Fruit fly (Drosophila melanogaster) whole organism, embryonic: ENCODE results near the gene Btnd.

ENCODE experiments used
- Aef1 ChIP-seq: fragments of 200-800 bp; sonication (Bioruptor generic); IDR thresholded peaks from 3 replicates; pipeline ENCODE4 v1.3.6; 2022; ENCODE audit warnings: missing biosample characterization, missing genetic modification characterization
- Asciz ChIP-seq: fragments of 200-800 bp; sonication (Bioruptor generic); optimal IDR thresholded peaks from 2 replicates; lab custom pipeline; 2017; ENCODE audit warnings: missing biosample characterization, mild to moderate bottlenecking, missing genetic modification characterization, missing genetic modification reagents
- Awh ChIP-seq: fragments of 200-800 bp; sonication (Bioruptor generic); IDR thresholded peaks from 2 replicates; pipeline ENCODE4, ENCODE4 v1.3.6; 2022; ENCODE audit warnings: missing biosample characterization, missing genetic modification characterization
- Bteb2 ChIP-seq: fragments of 200-800 bp; sonication (Bioruptor generic); optimal IDR thresholded peaks from 2 replicates; lab custom pipeline; 2016; ENCODE audit warnings: missing biosample characterization, missing genetic modification characterization
- CG10209 ChIP-seq: fragments of 200-800 bp; sonication (Bioruptor generic); optimal IDR thresholded peaks from 3 replicates; lab custom pipeline; 2017; ENCODE audit warnings: missing biosample characterization, mild to moderate bottlenecking, missing genetic modification characterization, missing genetic modification reagents
- CG10979 ChIP-seq: fragments of 200-800 bp; sonication (Bioruptor generic); optimal IDR thresholded peaks from 2 replicates; lab custom pipeline; 2018; ENCODE audit warnings: missing biosample characterization, mild to moderate bottlenecking, missing genetic modification characterization, moderate library complexity
- CG11560 ChIP-seq: fragments of 200-800 bp; sonication (Bioruptor generic); IDR thresholded peaks from 3 replicates; pipeline ENCODE4 v1.3.6; 2022; ENCODE audit warnings: missing biosample characterization, missing genetic modification characterization
- CG12071 ChIP-seq: fragments of 200-800 bp; sonication (Bioruptor generic); optimal IDR thresholded peaks from 3 replicates; lab custom pipeline; 2018; ENCODE audit warnings: missing biosample characterization, mild to moderate bottlenecking, missing genetic modification characterization
- CG13424 ChIP-seq: fragments of 200-800 bp; sonication (Bioruptor generic); optimal IDR thresholded peaks from 2 replicates; lab custom pipeline; 2019; ENCODE audit warnings: missing biosample characterization, mild to moderate bottlenecking, missing genetic modification characterization, moderate library complexity
- CG13894 ChIP-seq: fragments of 200-800 bp; sonication (Bioruptor generic); optimal IDR thresholded peaks from 3 replicates; lab custom pipeline; 2018; ENCODE audit warnings: missing biosample characterization, mild to moderate bottlenecking, missing genetic modification characterization, moderate library complexity
- CG14050 ChIP-seq: fragments of 200-800 bp; sonication (Bioruptor generic); IDR thresholded peaks from 3 replicates; pipeline ENCODE4 v1.3.6; 2022; ENCODE audit warnings: missing biosample characterization, missing genetic modification characterization
- CG1603 ChIP-seq: fragments of 200-800 bp; sonication (Bioruptor generic); optimal IDR thresholded peaks from 2 replicates; lab custom pipeline; 2019; ENCODE audit warnings: missing biosample characterization, mild to moderate bottlenecking, missing genetic modification characterization, moderate library complexity
- CG2116 ChIP-seq: fragments of 200-800 bp; sonication (Bioruptor generic); optimal IDR thresholded peaks from 3 replicates; lab custom pipeline; 2018; ENCODE audit warnings: missing biosample characterization, mild to moderate bottlenecking, missing genetic modification characterization
- CG2875 ChIP-seq: fragments of 200-800 bp; sonication (Bioruptor generic); optimal IDR thresholded peaks from 2 replicates; lab custom pipeline; 2017; ENCODE audit warnings: missing biosample characterization, mild to moderate bottlenecking, missing genetic modification characterization, missing genetic modification reagents
- CG2889 ChIP-seq: fragments of 200-800 bp; sonication (Bioruptor generic); IDR thresholded peaks from 3 replicates; pipeline ENCODE4 v1.3.6; 2022; ENCODE audit warnings: missing biosample characterization, missing genetic modification characterization
- CG3163 ChIP-seq: fragments of 200-800 bp; sonication (Bioruptor generic); optimal IDR thresholded peaks from 3 replicates; lab custom pipeline; 2016; ENCODE audit warnings: missing biosample characterization, missing genetic modification characterization
- CG3726 ChIP-seq: fragments of 200-800 bp; sonication (Bioruptor generic); IDR thresholded peaks from 3 replicates; pipeline ENCODE4, ENCODE4 v1.3.6; 2022; ENCODE audit warnings: missing biosample characterization, missing genetic modification characterization
- CG4424 ChIP-seq: fragments of 200-800 bp; sonication (Bioruptor generic); optimal IDR thresholded peaks from 3 replicates; lab custom pipeline; 2016; ENCODE audit warnings: missing biosample characterization, missing genetic modification characterization
- CG7839 ChIP-seq: fragments of 200-800 bp; sonication (Bioruptor generic); optimal IDR thresholded peaks from 3 replicates; lab custom pipeline; 2018; ENCODE audit warnings: missing biosample characterization, mild to moderate bottlenecking, missing genetic modification characterization, moderate library complexity
- CG7928 ChIP-seq: fragments of 200-800 bp; sonication (Bioruptor generic); optimal IDR thresholded peaks from 2 replicates; lab custom pipeline; 2017; ENCODE audit warnings: missing biosample characterization, mild to moderate bottlenecking, missing genetic modification characterization
- CG7987 ChIP-seq: fragments of 200-800 bp; sonication (Bioruptor generic); optimal IDR thresholded peaks from 2 replicates; lab custom pipeline; 2018; ENCODE audit warnings: missing biosample characterization, mild to moderate bottlenecking, missing genetic modification characterization, moderate library complexity
- CG8388 ChIP-seq: fragments of 200-800 bp; sonication (Bioruptor generic); optimal IDR thresholded peaks from 2 replicates; lab custom pipeline; 2019; ENCODE audit warnings: missing biosample characterization, mild to moderate bottlenecking, missing genetic modification characterization, moderate library complexity
- Deaf1 ChIP-seq: fragments of 200-800 bp; optimal IDR thresholded peaks from 3 replicates; lab custom pipeline; 2019; ENCODE audit warnings: missing biosample characterization, mild to moderate bottlenecking, missing genetic modification characterization, moderate library complexity
- Dek ChIP-seq: fragments of 200-800 bp; sonication (Bioruptor generic); optimal IDR thresholded peaks from 3 replicates; lab custom pipeline; 2019; ENCODE audit warnings: missing biosample characterization, mild to moderate bottlenecking, missing genetic modification characterization, moderate library complexity
- Drgx ChIP-seq: fragments of 200-800 bp; sonication (Bioruptor generic); IDR thresholded peaks from 2 replicates; pipeline ENCODE4 v1.3.6; 2022; ENCODE audit warnings: missing biosample characterization, missing genetic modification characterization
- E2f2 ChIP-seq: fragments of 200-800 bp; sonication (Bioruptor generic); IDR thresholded peaks from 2 replicates; pipeline ENCODE4 v1.3.6; 2022; ENCODE audit warnings: missing biosample characterization, missing genetic modification characterization
- Eip74EF ChIP-seq, 2 experiments: fragments of 200-800 bp in 1 of 2; fragments of >200 bp in 1 of 2; sonication (Bioruptor generic) in 1 of 2; optimal IDR thresholded peaks; 2 replicates each; lab custom pipeline; 2017 to 2019; ENCODE audit warnings: missing biosample characterization in 2 of 2, missing genetic modification characterization in 2 of 2, mild to moderate bottlenecking in 1 of 2, moderate library complexity in 1 of 2
- Fer2 ChIP-seq: fragments of 200-800 bp; sonication (Bioruptor generic); optimal IDR thresholded peaks from 2 replicates; lab custom pipeline; 2018; ENCODE audit warnings: missing biosample characterization, mild to moderate bottlenecking, missing genetic modification characterization, moderate library complexity
- Gug ChIP-seq: fragments of 200-800 bp; sonication (Bioruptor generic); IDR thresholded peaks from 4 replicates; pipeline ENCODE4 v1.3.6; 2022; ENCODE audit warnings: missing biosample characterization, missing genetic modification characterization
- HmgD ChIP-seq: fragments of 200-800 bp; sonication (Bioruptor generic); optimal IDR thresholded peaks from 3 replicates; lab custom pipeline; 2016; ENCODE audit warnings: missing biosample characterization, missing genetic modification characterization
- Jarid2 ChIP-seq: fragments of 200-800 bp; sonication (Bioruptor generic); optimal IDR thresholded peaks from 3 replicates; lab custom pipeline; 2017; ENCODE audit warnings: mild to moderate bottlenecking, missing biosample characterization, missing genetic modification reagents, missing genetic modification characterization
- Max ChIP-seq: fragments of 200-800 bp; sonication (Bioruptor generic); optimal IDR thresholded peaks from 2 replicates; lab custom pipeline; 2016; ENCODE audit warnings: missing biosample characterization, mild to moderate bottlenecking, missing genetic modification characterization
- Myb ChIP-seq: fragments of 200-800 bp; sonication (Bioruptor generic); optimal IDR thresholded peaks from 2 replicates; lab custom pipeline; 2016; ENCODE audit warnings: missing biosample characterization, missing genetic modification characterization
- Optix ChIP-seq: fragments of 200-800 bp; sonication (Bioruptor generic); IDR thresholded peaks from 3 replicates; pipeline ENCODE4 v1.3.6; 2022; ENCODE audit warnings: missing biosample characterization, missing genetic modification characterization
- Sox100B ChIP-seq: fragments of 200-800 bp; sonication (Bioruptor generic); optimal IDR thresholded peaks from 3 replicates; lab custom pipeline; 2018; ENCODE audit warnings: missing biosample characterization, mild to moderate bottlenecking, missing genetic modification characterization
- Usf ChIP-seq: fragments of 200-800 bp; sonication (Bioruptor generic); optimal IDR thresholded peaks from 2 replicates; lab custom pipeline; 2017; ENCODE audit warnings: missing genotype, missing biosample characterization, missing genetic modification characterization
- Vsx1 ChIP-seq: fragments of 200-800 bp; sonication (Bioruptor generic); optimal IDR thresholded peaks from 2 replicates; lab custom pipeline; 2017; ENCODE audit warnings: missing biosample characterization, mild to moderate bottlenecking, missing genetic modification characterization, missing genetic modification reagents
- cad ChIP-seq: fragments of >200 bp; optimal IDR thresholded peaks from 2 replicates; lab custom pipeline; 2017; ENCODE audit warnings: missing biosample characterization, missing genetic modification characterization
- dmrt99B ChIP-seq: fragments of 200-800 bp; sonication (Bioruptor generic); optimal IDR thresholded peaks from 2 replicates; lab custom pipeline; 2018; ENCODE audit warnings: missing biosample characterization, mild to moderate bottlenecking, missing genetic modification characterization, moderate library complexity
- ftz-f1 ChIP-seq: fragments of 200-800 bp; sonication (Bioruptor generic); optimal IDR thresholded peaks from 2 replicates; lab custom pipeline; 2016; ENCODE audit warnings: missing biosample characterization, missing genetic modification characterization
- gcm ChIP-seq: fragments of 200-800 bp; sonication (Bioruptor generic); optimal IDR thresholded peaks from 2 replicates; lab custom pipeline; 2019; ENCODE audit warnings: missing biosample characterization, mild to moderate bottlenecking, missing genetic modification characterization, moderate library complexity
- kah ChIP-seq: fragments of 200-800 bp; sonication (Bioruptor generic); optimal IDR thresholded peaks from 2 replicates; lab custom pipeline; 2018; ENCODE audit warnings: missing biosample characterization, mild to moderate bottlenecking, missing genetic modification characterization
- lola ChIP-seq, 3 experiments: fragments of >200 bp in 2 of 3; fragments of 200-800 bp in 1 of 3; sonication (Bioruptor generic) in 1 of 3; optimal IDR thresholded peaks; 2 replicates each; lab custom pipeline; 2017 to 2019; ENCODE audit warnings: missing biosample characterization in 3 of 3, missing genetic modification characterization in 3 of 3, mild to moderate bottlenecking in 1 of 3, moderate library complexity in 1 of 3
- pan ChIP-seq, 4 experiments: fragments of >200 bp in 3 of 4; fragments of 200-800 bp in 1 of 4; sonication (Bioruptor generic) in 1 of 4; optimal IDR thresholded peaks in 3 of 4; IDR thresholded peaks in 1 of 4; 2 replicates each; pipeline versions ENCODE4 v1.3.6 to Lab custom; 2017 to 2022; ENCODE audit warnings: missing biosample characterization in 2 of 4, missing genetic modification characterization in 2 of 4, mixed read lengths in 1 of 4
- pita ChIP-seq: fragments of 200-800 bp; sonication (Bioruptor generic); optimal IDR thresholded peaks from 2 replicates; lab custom pipeline; 2017; ENCODE audit warnings: missing biosample characterization, mild to moderate bottlenecking, missing genetic modification characterization
- shn ChIP-seq: fragments of 200-800 bp; sonication (Bioruptor generic); optimal IDR thresholded peaks from 3 replicates; lab custom pipeline; 2016; ENCODE audit warnings: missing biosample characterization, missing genetic modification characterization
- tgo ChIP-seq: fragments of 200-800 bp; sonication (Bioruptor generic); IDR thresholded peaks from 3 replicates; pipeline ENCODE4 v1.3.6; 2022; ENCODE audit warnings: missing biosample characterization, missing genetic modification characterization
- ttk ChIP-seq: fragments of 200-800 bp; sonication (Bioruptor generic); IDR thresholded peaks from 2 replicates; pipeline ENCODE4 v2.1.2; 2022; ENCODE audit warnings: missing biosample characterization, missing genetic modification characterization

The Btnd gene

dm6 chrX:6193183-6193810 is 25.8 kb downstream of the Btnd start (continued):
- TF ChIP-seq Fer2 (tag; lab: Kevin White, UChicago) (peak; percentile 68), Usf (no peak), ftz-f1 (GFP tag; lab: Kevin White, UChicago) (peak; percentile 32), CG2889 (peak; percentile 74; the same call in 2 of the 3 replicates), pita (GFP tag; lab: Kevin White, UChicago) (no peak), CG13424 (tag; lab: Kevin White, UChicago) (peak; percentile 86), Bteb2 (peak; percentile 28), cad (GFP tag; lab: Kevin White, UChicago) (no peak), CG12071 (GFP tag; lab: Kevin White, UChicago) (peak; percentile 24), CG10209 (peak; percentile 79), Max (GFP tag; lab: Kevin White, UChicago) (peak; percentile 51), Drgx (peak; percentile 87), shn (no peak), Asciz (GFP tag; lab: Kevin White, UChicago) (peak; percentile 74), CG7839 (peak; percentile 87), CG10979 (peak; percentile 57), CG13894 (tag; lab: Kevin White, UChicago) (peak; percentile 87), kah (GFP tag; lab: Kevin White, UChicago) (peak; percentile 41), CG3163 (no peak), Aef1 (GFP tag; lab: Robert Waterston, UW) (peak; percentile 85), Sox100B (GFP tag; lab: Kevin White, UChicago) (peak; percentile 76), tgo (GFP tag; lab: Robert Waterston, UW) (peak; percentile 93), ttk (GFP tag; lab: Robert Waterston, UW) (peak; percentile 90), Vsx1 (GFP tag; lab: Kevin White, UChicago) (peak; percentile 28), CG11560 (peak; percentile 60), CG14050 (GFP tag; lab: Robert Waterston, UW) (peak; percentile 80), Jarid2 (GFP tag; lab: Kevin White, UChicago) (peak; percentile 47), Dek (tag; lab: Kevin White, UChicago) (peak; percentile 88), Eip74EF (GFP tag; optimal IDR thresholded peaks at IDR 0.05; lab: Kevin White, UChicago) (peak in 1 of 2 experiments; percentile 41), Myb (GFP tag; lab: Kevin White, UChicago) (no peak), CG7987 (GFP tag; lab: Kevin White, UChicago) (peak; percentile 9), CG7928 (peak; percentile 21), CG2875 (peak; percentile 44), CG2116 (GFP tag; lab: Kevin White, UChicago) (peak; percentile 30), dmrt99B (tag; lab: Kevin White, UChicago) (peak; percentile 88), Gug (GFP tag; lab: Robert Waterston, UW) (peak; percentile 75), lola (GFP tag; optimal IDR thresholded peaks at IDR 0.05; lab: Kevin White, UChicago) (no peak), Optix (GFP tag; lab: Robert Waterston, UW) (peak; percentile 84), CG1603 (no peak), HmgD (GFP tag; lab: Kevin White, UChicago) (no peak), pan (optimal IDR thresholded peaks at IDR 0.05; lab: Kevin White, UChicago) (no peak), pan (GFP tag; optimal IDR thresholded peaks at IDR 0.05 in 1 of 2, IDR thresholded peaks at IDR 0.05 in 1 of 2) (peak in 1 of 2 experiments; percentile 94), Deaf1 (tag; lab: Kevin White, UChicago) (peak; percentile 76), CG8388 (peak; percentile 74), E2f2 (GFP tag; lab: Robert Waterston, UW) (peak; percentile 67), Awh (peak; percentile 90), gcm (GFP tag; lab: Kevin White, UChicago) (no peak), CG3726 (GFP tag; lab: Robert Waterston, UW) (peak; percentile 85), CG4424 (GFP tag; lab: Kevin White, UChicago) (peak; percentile 50)
